Worm (Caenorhabditis elegans) whole organism, L3 larva: ENCODE data around the gene aakg-5.
A peak's percentile ranks its signal among the peaks of the same experiment; 100 is the strongest.

Experiments
- ama-1 ChIP-seq: fragments of 150-350 bp; optimal IDR thresholded peaks from 2 replicates; lab custom pipeline; 2018
- ceh-28 ChIP-seq: fragments of 150-350 bp; optimal IDR thresholded peaks from 2 replicates; lab custom pipeline; 2014; ENCODE audit warnings: missing biosample characterization, missing genetic modification reagents, missing genetic modification characterization
- ceh-82 ChIP-seq: fragments of 150-350 bp; optimal IDR thresholded peaks from 2 replicates; lab custom pipeline; 2014; ENCODE audit warnings: missing biosample characterization, missing genetic modification characterization
- elt-1 ChIP-seq: fragments of 150-350 bp; optimal IDR thresholded peaks from 2 replicates; lab custom pipeline; 2014; ENCODE audit warnings: missing biosample characterization, missing genetic modification characterization
- elt-3 ChIP-seq, 3 experiments: fragments of 150-350 bp in 1 of 3; sonication (generic microtip) in 2 of 3; optimal IDR thresholded peaks; 2 replicates in 2 of 3; 4 replicates in 1 of 3; lab custom pipeline; 2014 to 2017; ENCODE audit warnings: missing biosample characterization in 3 of 3, missing genetic modification characterization in 3 of 3
- fkh-10 ChIP-seq: sonication (generic microtip); optimal IDR thresholded peaks from 2 replicates; lab custom pipeline; 2017; ENCODE audit warnings: missing biosample characterization, missing genetic modification reagents, missing genetic modification characterization
- lin-15B ChIP-seq: fragments of 150-350 bp; optimal IDR thresholded peaks from 2 replicates; lab custom pipeline; 2014; ENCODE audit warnings: missing biosample characterization, missing genetic modification characterization
- mdl-1 ChIP-seq: fragments of 150-350 bp; optimal IDR thresholded peaks from 2 replicates; lab custom pipeline; 2014; ENCODE audit warnings: missing biosample characterization, missing genetic modification characterization
- nhr-28 ChIP-seq: fragments of 150-350 bp; optimal IDR thresholded peaks from 2 replicates; lab custom pipeline; 2014; ENCODE audit warnings: missing biosample characterization, missing genetic modification characterization
- nhr-76 ChIP-seq: fragments of 150-350 bp; sonication (generic microtip); optimal IDR thresholded peaks from 5 replicates; lab custom pipeline; 2014; ENCODE audit warnings: missing biosample characterization, missing genetic modification characterization
- pha-4 ChIP-seq: fragments of 150-350 bp; optimal IDR thresholded peaks from 2 replicates; lab custom pipeline; 2014; ENCODE audit warnings: missing biosample characterization, missing genetic modification reagents, missing genetic modification characterization
- snpc-4 ChIP-seq: fragments of 150-350 bp; optimal IDR thresholded peaks from 2 replicates; lab custom pipeline; 2014; ENCODE audit warnings: missing biosample characterization, missing genetic modification characterization

- no peak for TF ChIP-seq fkh-10 (GFP tag; lab: Kevin White, UChicago)
- no peak for TF ChIP-seq nhr-28 (tag; lab: Kevin White, UChicago)
- TF ChIP-seq elt-3 (tag; optimal IDR thresholded peaks at IDR 0.05; lab: Kevin White, UChicago) = no peak
- TF ChIP-seq lin-15B (tag; lab: Kevin White, UChicago) = peak; percentile 78
- TF ChIP-seq pha-4 (tag; lab: Kevin White, UChicago) = no peak
- TF ChIP-seq ama-1 (lab: Kevin White, UChicago) = no peak
- no peak for TF ChIP-seq nhr-76
- no peak for TF ChIP-seq snpc-4 (tag; lab: Kevin White, UChicago)
- no peak for TF ChIP-seq ceh-82 (tag; lab: Kevin White, UChicago)
- TF ChIP-seq elt-1 = no peak
- TF ChIP-seq ceh-28 (tag; lab: Kevin White, UChicago) = no peak
- no peak for TF ChIP-seq mdl-1 (tag; lab: Kevin White, UChicago)
These were observed 43.9 kb downstream of the aakg-5 start for ce11 chrII:9931012-9931411.
